Fruit fly (Drosophila melanogaster) whole organism, wandering third instar larva: Measurements from ENCODE around the gene CG3108.

Experiments
- Abd-B ChIP-seq: fragments of >200 bp; optimal IDR thresholded peaks from 2 replicates; lab custom pipeline; 2017; ENCODE audit warnings: missing biosample characterization, missing genetic modification characterization
- CG32264 ChIP-seq: fragments of 200-800 bp; sonication (Bioruptor generic); optimal IDR thresholded peaks from 2 replicates; lab custom pipeline; 2016; ENCODE audit warnings: missing biosample characterization, missing genetic modification characterization
- CG9705 ChIP-seq: fragments of 200-800 bp; sonication (Bioruptor generic); optimal IDR thresholded peaks from 2 replicates; lab custom pipeline; 2018; ENCODE audit warnings: missing biosample characterization, mild to moderate bottlenecking, missing genetic modification characterization
- CrebA ChIP-seq: fragments of 200-800 bp; sonication (Bioruptor generic); optimal IDR thresholded peaks from 2 replicates; lab custom pipeline; 2016; ENCODE audit warnings: missing biosample characterization, mild to moderate bottlenecking, missing genetic modification characterization, borderline replicate concordance
- Dfd ChIP-seq: fragments of >200 bp; optimal IDR thresholded peaks from 2 replicates; lab custom pipeline; 2017; ENCODE audit warnings: missing biosample characterization, missing genetic modification characterization
- Dif ChIP-seq: fragments of 200-275, 200-300 bp; sonication (Bioruptor generic); optimal IDR thresholded peaks from 2 replicates; lab custom pipeline; 2018; ENCODE audit warnings: missing biosample characterization, missing genetic modification characterization; ENCODE audit not compliant: partially characterized antibody
- GATAd ChIP-seq: sonication (Bioruptor generic); optimal IDR thresholded peaks from 2 replicates; lab custom pipeline; 2016; ENCODE audit warnings: missing biosample characterization, missing genetic modification characterization
- HLH106 ChIP-seq: fragments of 200-800 bp; optimal IDR thresholded peaks from 3 replicates; lab custom pipeline; 2019; ENCODE audit warnings: missing biosample characterization, mild to moderate bottlenecking, missing genetic modification characterization, moderate library complexity
- Hnf4 ChIP-seq: fragments of 200-800 bp; sonication (Bioruptor generic); optimal IDR thresholded peaks from 2 replicates; lab custom pipeline; 2016; ENCODE audit warnings: missing biosample characterization, mild to moderate bottlenecking, missing genetic modification characterization
- Hr78 ChIP-seq: fragments of >200 bp; optimal IDR thresholded peaks from 2 replicates; lab custom pipeline; 2017; ENCODE audit warnings: missing biosample characterization, missing genetic modification characterization
- Hr83 ChIP-seq: fragments of 200-300 bp; sonication (Bioruptor generic); optimal IDR thresholded peaks from 2 replicates; lab custom pipeline; 2016; ENCODE audit warnings: missing biosample characterization, mild to moderate bottlenecking, missing genetic modification characterization, moderate library complexity; ENCODE audit not compliant: poor library complexity, severe bottlenecking
- Jra ChIP-seq: sonication (Bioruptor generic); optimal IDR thresholded peaks from 2 replicates; lab custom pipeline; 2016; ENCODE audit warnings: missing biosample characterization, missing genetic modification characterization
- Mio ChIP-seq: sonication (Bioruptor generic); optimal IDR thresholded peaks from 2 replicates; lab custom pipeline; 2016; ENCODE audit warnings: missing biosample characterization, missing genetic modification characterization
- Myc ChIP-seq: fragments of >200 bp; optimal IDR thresholded peaks from 2 replicates; lab custom pipeline; 2017
- N ChIP-seq: fragments of >200 bp; optimal IDR thresholded peaks from 2 replicates; lab custom pipeline; 2018; ENCODE audit warnings: missing biosample characterization, missing external identifiers, missing genetic modification characterization
- OdsH ChIP-seq: fragments of 200-800 bp; sonication (Bioruptor generic); optimal IDR thresholded peaks from 2 replicates; lab custom pipeline; 2016; ENCODE audit warnings: missing biosample characterization, mild to moderate bottlenecking, missing genetic modification characterization
- Rel ChIP-seq, 2 experiments: fragments of 200-800 bp; sonication (Bioruptor generic) in 1 of 2; optimal IDR thresholded peaks; 2 replicates in 1 of 2; 3 replicates in 1 of 2; lab custom pipeline; 2016 to 2019; ENCODE audit warnings: mild to moderate bottlenecking in 2 of 2, missing biosample characterization in 2 of 2, missing genetic modification characterization in 2 of 2, moderate library complexity in 1 of 2
- Sp1 ChIP-seq: fragments of 200-800 bp; sonication (Bioruptor generic); optimal IDR thresholded peaks from 3 replicates; lab custom pipeline; 2019; ENCODE audit warnings: missing biosample characterization, mild to moderate bottlenecking, missing genetic modification characterization, moderate library complexity
- Vsx2 ChIP-seq: fragments of 200-300, 225-300 bp; sonication (Bioruptor generic); optimal IDR thresholded peaks from 2 replicates; lab custom pipeline; 2018; ENCODE audit warnings: missing biosample characterization, missing genetic modification characterization; ENCODE audit not compliant: partially characterized antibody
- br ChIP-seq: fragments of 200-800 bp; sonication (Bioruptor generic); optimal IDR thresholded peaks from 2 replicates; lab custom pipeline; 2016; ENCODE audit warnings: missing biosample characterization, missing genetic modification characterization
- brk ChIP-seq: fragments of 200-800 bp; sonication (Bioruptor generic); optimal IDR thresholded peaks from 2 replicates; lab custom pipeline; 2016; ENCODE audit warnings: missing biosample characterization, mild to moderate bottlenecking, missing genetic modification characterization
- dl ChIP-seq, 2 experiments: fragments of 175-275, 200-275 bp in 1 of 2; fragments of 200-275 bp in 1 of 2; sonication (Bioruptor generic); optimal IDR thresholded peaks; lab custom pipeline; 2018; ENCODE audit warnings: mild to moderate bottlenecking in 2 of 2, missing biosample characterization in 2 of 2, missing genetic modification characterization in 2 of 2, moderate library complexity in 2 of 2; ENCODE audit not compliant: partially characterized antibody in 2 of 2, insufficient read depth in 1 of 2
- dmrt93B ChIP-seq: fragments of 200-800 bp; sonication (Bioruptor generic); optimal IDR thresholded peaks from 2 replicates; lab custom pipeline; 2018; ENCODE audit warnings: missing biosample characterization, mild to moderate bottlenecking, missing genetic modification characterization
- dsf ChIP-seq: sonication (Bioruptor generic); optimal IDR thresholded peaks from 2 replicates; lab custom pipeline; 2016; ENCODE audit warnings: missing biosample characterization, missing genetic modification characterization, borderline replicate concordance
- ey ChIP-seq: fragments of 200-800 bp; sonication (Bioruptor generic); optimal IDR thresholded peaks from 2 replicates; lab custom pipeline; 2016; ENCODE audit warnings: missing biosample characterization, missing genetic modification characterization
- foxo ChIP-seq, 2 experiments: fragments of 200-800 bp; sonication (Bioruptor generic); optimal IDR thresholded peaks; 2 replicates in 1 of 2; 3 replicates in 1 of 2; lab custom pipeline; 2016 to 2017; ENCODE audit warnings: missing biosample characterization in 2 of 2, missing genetic modification characterization in 2 of 2
- fru ChIP-seq: fragments of 200-800 bp; sonication (Bioruptor generic); optimal IDR thresholded peaks from 3 replicates; lab custom pipeline; 2016; ENCODE audit warnings: missing biosample characterization, mild to moderate bottlenecking, missing genetic modification characterization
- h ChIP-seq: fragments of 200-800 bp; sonication (Bioruptor generic); optimal IDR thresholded peaks from 3 replicates; lab custom pipeline; 2016; ENCODE audit warnings: missing biosample characterization, mild to moderate bottlenecking, missing genetic modification characterization
- jim ChIP-seq: fragments of 175-275, 200-325 bp; sonication (Bioruptor generic); optimal IDR thresholded peaks from 2 replicates; lab custom pipeline; 2016; ENCODE audit warnings: missing biosample characterization, mild to moderate bottlenecking, missing genetic modification characterization
- lola ChIP-seq: fragments of >200 bp; optimal IDR thresholded peaks from 2 replicates; lab custom pipeline; 2017; ENCODE audit warnings: missing biosample characterization, missing genetic modification characterization
- pan ChIP-seq: fragments of >200 bp; optimal IDR thresholded peaks from 2 replicates; lab custom pipeline; 2017
- psq ChIP-seq: fragments of 200-800 bp; sonication (Bioruptor generic); optimal IDR thresholded peaks from 3 replicates; lab custom pipeline; 2017; ENCODE audit warnings: missing biosample characterization, mild to moderate bottlenecking, missing genetic modification characterization, moderate library complexity
- rgr ChIP-seq: fragments of 200-800 bp; sonication (Bioruptor generic); optimal IDR thresholded peaks from 3 replicates; lab custom pipeline; 2016; ENCODE audit warnings: missing biosample characterization, mild to moderate bottlenecking, missing genetic modification characterization
- sage ChIP-seq: fragments of 200-800 bp; sonication (Bioruptor generic); optimal IDR thresholded peaks from 2 replicates; lab custom pipeline; 2016; ENCODE audit warnings: missing biosample characterization, mild to moderate bottlenecking, missing genetic modification characterization
- sv ChIP-seq: fragments of 200-800 bp; sonication (Bioruptor generic); optimal IDR thresholded peaks from 3 replicates; lab custom pipeline; 2016; ENCODE audit warnings: missing biosample characterization, missing genetic modification characterization
- tai ChIP-seq: sonication (Bioruptor generic); optimal IDR thresholded peaks from 2 replicates; lab custom pipeline; 2016; ENCODE audit warnings: missing biosample characterization, missing genetic modification characterization
- usp ChIP-seq: fragments of >200 bp; optimal IDR thresholded peaks from 2 replicates; lab custom pipeline; 2017; ENCODE audit warnings: missing biosample characterization, missing genetic modification characterization
- woc ChIP-seq: sonication (Bioruptor generic); optimal IDR thresholded peaks from 2 replicates; lab custom pipeline; 2016; ENCODE audit warnings: missing biosample characterization, mild to moderate bottlenecking, missing genetic modification characterization

The CG3108 gene

DNA sequence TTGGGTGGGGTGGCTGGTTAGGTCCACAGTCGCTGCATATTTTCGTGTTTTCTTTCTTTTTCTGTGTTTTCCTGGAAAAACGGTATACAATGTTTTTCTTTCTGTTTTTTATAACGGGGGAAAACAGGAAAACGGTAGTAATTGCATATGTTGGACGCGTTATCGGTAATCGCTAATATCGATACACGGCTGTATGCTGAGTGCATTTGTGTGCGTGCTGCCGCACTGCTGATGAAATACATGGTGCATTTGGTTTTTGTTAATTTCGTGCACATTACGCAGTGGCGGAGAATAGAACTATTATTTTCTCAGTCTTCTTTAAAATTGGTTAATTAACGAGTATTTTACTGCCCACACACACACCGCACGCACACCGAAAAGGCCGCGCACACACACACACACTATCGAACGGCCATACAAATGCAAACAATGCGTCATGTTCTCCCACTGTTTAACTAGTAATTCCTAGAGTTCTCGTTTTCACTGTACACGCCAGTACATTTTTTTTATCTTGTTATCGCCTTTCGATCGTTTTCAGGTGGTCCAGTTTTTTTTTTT lies 17.9 kb downstream of the CG3108 start:
- TF ChIP-seq rgr (no peak), Rel (GFP tag; optimal IDR thresholded peaks at IDR 0.05; lab: Kevin White, UChicago) (no peak), Rel (tag; optimal IDR thresholded peaks at IDR 0.05; lab: Kevin White, UChicago) (peak; percentile 98), woc (no peak)

DNA sequence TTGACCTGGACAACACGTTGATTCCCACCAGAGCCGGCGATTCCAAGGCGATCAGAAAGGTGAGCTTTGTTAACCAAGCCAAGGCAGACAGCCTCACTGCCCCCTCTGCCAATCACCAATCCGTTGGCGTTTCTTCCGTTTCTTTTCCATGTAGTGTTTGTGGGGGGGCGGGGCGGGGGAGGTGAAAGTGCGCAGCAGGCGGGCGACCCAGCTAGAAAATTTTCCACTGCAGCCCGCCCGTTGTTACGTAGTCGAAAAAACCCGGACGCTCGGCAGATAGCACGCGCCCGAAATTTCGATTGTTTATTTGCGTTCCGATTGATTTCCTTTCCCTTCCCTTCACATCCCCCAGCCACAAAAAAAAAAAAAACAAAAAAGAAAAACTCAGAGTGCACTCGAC lies 25.3 kb downstream of the CG3108 start:
- TF ChIP-seq Dfd (GFP tag; lab: Kevin White, UChicago) (peak; percentile 2), Mio (GFP tag; lab: Kevin White, UChicago) (no peak), Sp1 (GFP tag; lab: Kevin White, UChicago) (no peak), jim (GFP tag; lab: Kevin White, UChicago) (peak; percentile 82), Rel (GFP tag; optimal IDR thresholded peaks at IDR 0.05; lab: Kevin White, UChicago) (no peak), Rel (tag; optimal IDR thresholded peaks at IDR 0.05; lab: Kevin White, UChicago) (peak; percentile 53)

DNA sequence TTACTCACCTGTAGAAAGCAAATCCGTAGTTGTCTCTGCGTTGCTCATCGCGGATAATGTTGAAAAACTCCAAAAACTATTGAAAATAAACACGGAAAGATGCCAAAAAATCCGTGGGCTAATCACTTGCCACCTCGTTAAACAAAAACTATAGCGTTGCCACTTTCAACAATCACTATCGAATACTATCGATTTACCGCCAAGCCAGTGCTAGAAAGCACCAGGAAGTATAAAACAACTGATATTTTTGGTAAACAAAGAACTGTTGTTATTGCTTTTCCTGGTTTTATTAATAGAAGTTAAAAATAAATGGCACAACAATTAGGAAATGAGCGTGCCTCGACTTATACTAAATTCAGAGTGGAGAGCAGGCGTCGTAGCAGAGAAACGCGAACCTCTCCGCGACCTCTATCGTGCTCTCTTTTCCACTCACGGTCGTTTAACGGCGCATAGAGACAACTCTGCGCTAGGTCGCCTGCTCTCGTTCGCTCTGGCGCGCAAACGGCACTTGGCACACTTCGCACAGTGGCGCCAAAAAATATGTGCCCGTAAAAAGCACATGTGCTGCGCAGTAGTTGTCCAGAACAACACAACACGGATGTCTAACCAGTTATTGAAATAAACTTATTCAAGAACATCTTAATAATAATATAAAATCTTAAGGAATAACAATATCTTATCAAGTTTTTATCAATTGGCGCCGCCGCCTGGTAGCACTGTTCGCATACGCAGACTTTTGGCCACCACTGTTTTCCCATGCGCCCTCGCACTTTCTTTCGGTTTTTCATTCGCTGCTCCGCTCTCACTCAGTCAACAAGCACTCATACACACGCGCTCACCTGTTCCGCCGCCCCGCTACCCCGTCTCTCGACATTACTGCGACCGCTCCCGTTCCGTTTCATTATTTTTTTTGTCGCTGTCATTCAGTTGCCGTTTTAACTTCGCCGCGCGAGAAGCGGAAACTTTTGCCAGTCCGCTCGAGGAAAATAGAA lies 26.3 kb downstream of the CG3108 start, which contains the start of the genes lin-52 and CG15771:
TSS of gene lin-52 (minus strand) at position 122 of the 992 bp plus-strand sequence.
TSS of gene CG15771 (plus strand) at position 738 of the 992 bp plus-strand sequence.
- TF ChIP-seq sage (GFP tag; lab: Kevin White, UChicago): peak; percentile 90
- no peak for TF ChIP-seq CrebA (GFP tag; lab: Kevin White, UChicago)
- TF ChIP-seq tai (GFP tag; lab: Kevin White, UChicago): no peak
- TF ChIP-seq Abd-B (GFP tag; lab: Kevin White, UChicago): no peak
- TF ChIP-seq Dfd (GFP tag; lab: Kevin White, UChicago): no peak
- TF ChIP-seq Myc (lab: Kevin White, UChicago): peak; percentile 48
- peak; percentile 96 for TF ChIP-seq dmrt93B (GFP tag; lab: Kevin White, UChicago)
- TF ChIP-seq GATAd (GFP tag; lab: Kevin White, UChicago): peak; percentile 58
- TF ChIP-seq h (GFP tag; lab: Kevin White, UChicago): peak; percentile 99
- no peak for TF ChIP-seq lola (GFP tag; lab: Kevin White, UChicago)
- peak; percentile 97 for TF ChIP-seq Sp1 (GFP tag; lab: Kevin White, UChicago)
- no peak for TF ChIP-seq N (GFP tag; lab: Kevin White, UChicago)
- peak; percentile 95 for TF ChIP-seq Rel (GFP tag; optimal IDR thresholded peaks at IDR 0.05; lab: Kevin White, UChicago)
- peak; percentile 85 for TF ChIP-seq Rel (tag; optimal IDR thresholded peaks at IDR 0.05; lab: Kevin White, UChicago)
- peak; percentile 91 for TF ChIP-seq br (GFP tag; lab: Kevin White, UChicago)
- TF ChIP-seq psq (GFP tag; lab: Kevin White, UChicago): peak; percentile 96
- peak; percentile 81 for TF ChIP-seq Jra (GFP tag; lab: Kevin White, UChicago)
- TF ChIP-seq Hr83 (GFP tag; lab: Kevin White, UChicago): peak; percentile 95
- TF ChIP-seq woc: peak; percentile 92
- TF ChIP-seq pan (lab: Kevin White, UChicago): no peak
- peak; percentile 93 for TF ChIP-seq rgr
- TF ChIP-seq usp (GFP tag; lab: Kevin White, UChicago): no peak
- peak; percentile 31 for TF ChIP-seq Mio (GFP tag; lab: Kevin White, UChicago)
- TF ChIP-seq foxo (GFP tag; optimal IDR thresholded peaks at IDR 0.05; lab: Kevin White, UChicago): peak in 1 of 2 experiments; percentile 96
- TF ChIP-seq CG32264 (GFP tag; lab: Kevin White, UChicago): peak; percentile 59
- TF ChIP-seq fru (GFP tag; lab: Kevin White, UChicago): peak; percentile 99
- peak; percentile 87 for TF ChIP-seq brk (GFP tag; lab: Kevin White, UChicago)
- TF ChIP-seq jim (GFP tag; lab: Kevin White, UChicago): peak; percentile 91
- TF ChIP-seq OdsH (GFP tag; lab: Kevin White, UChicago): peak; percentile 93
- peak; percentile 37 for TF ChIP-seq dsf (GFP tag; lab: Kevin White, UChicago)
- TF ChIP-seq HLH106 (tag; lab: Kevin White, UChicago): peak; percentile 97
- TF ChIP-seq sv (GFP tag; lab: Kevin White, UChicago): peak; percentile 89
- no peak for TF ChIP-seq Hr78 (GFP tag; lab: Kevin White, UChicago)
- TF ChIP-seq Vsx2 (GFP tag; lab: Kevin White, UChicago): no peak
- peak; percentile 80 for TF ChIP-seq Dif (GFP tag; lab: Kevin White, UChicago)
- peak; percentile 77 for TF ChIP-seq Hnf4 (GFP tag; lab: Kevin White, UChicago)
- peak; percentile 60 to 68 for TF ChIP-seq dl (GFP tag; optimal IDR thresholded peaks at IDR 0.05; lab: Kevin White, UChicago; ENCODE audit: insufficient read depth in 1 of 2, partially characterized antibody in 2 of 2)
- TF ChIP-seq CG9705 (GFP tag; lab: Kevin White, UChicago): peak; percentile 95
- TF ChIP-seq ey: peak; percentile 93
